Worm (Caenorhabditis elegans): Measurements from ENCODE around the gene sre-3.

DNA sequence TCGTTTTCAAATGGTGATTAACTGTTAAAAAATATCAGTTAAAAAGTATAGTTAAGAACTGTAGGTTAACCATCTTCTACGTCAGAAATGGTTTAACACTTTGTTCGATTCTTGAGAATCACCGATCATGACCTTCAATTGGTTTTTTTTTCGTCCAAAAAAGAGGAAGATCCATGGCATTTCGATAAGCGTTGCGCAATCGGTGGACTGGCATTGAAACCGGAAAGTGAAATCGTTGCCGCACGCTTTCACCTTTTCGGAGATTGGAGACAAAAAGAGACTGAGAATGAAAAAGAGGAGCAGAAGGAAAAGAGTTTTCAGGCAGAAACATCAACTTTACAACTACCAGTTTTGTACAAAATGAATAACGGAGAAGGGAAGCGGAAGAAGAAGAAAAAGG, 19.7 kb downstream of the sre-3 start:
- TF ChIP-seq nhr-76 (tag; optimal IDR thresholded peaks at IDR 0.05) (no peak), unc-86 (tag; optimal IDR thresholded peaks at IDR 0.05) (no peak), xbp-1 (tag; optimal IDR thresholded peaks at IDR 0.05) (no peak), pqm-1 (tag; optimal IDR thresholded peaks at IDR 0.05) (no peak), unc-98 (GFP tag; IDR thresholded peaks at IDR 0.05) (no peak), ceh-88 (GFP tag; IDR thresholded peaks at IDR 0.05) (no peak), ztf-11 (tag; optimal IDR thresholded peaks at IDR 0.05) (no peak)

Measured in whole organism, L1 larva.